Worm (Caenorhabditis elegans) whole organism, L3 larva: Measurements from ENCODE around the gene mau-8.

Source experiments
- R02D3.7 ChIP-seq: fragments of 150-350 bp; optimal IDR thresholded peaks from 2 replicates; lab custom pipeline; 2014; ENCODE audit warnings: missing biosample characterization, missing genetic modification characterization
- daf-12 ChIP-seq: fragments of 150-350 bp; optimal IDR thresholded peaks from 2 replicates; lab custom pipeline; 2014; ENCODE audit warnings: missing biosample characterization, missing genetic modification reagents, missing genetic modification characterization
- egl-27 ChIP-seq: sonication (generic microtip); optimal IDR thresholded peaks from 4 replicates; lab custom pipeline; 2017; ENCODE audit warnings: missing biosample characterization, missing genetic modification reagents, missing genetic modification characterization
- egl-5 ChIP-seq: fragments of 150-350 bp; optimal IDR thresholded peaks from 2 replicates; lab custom pipeline; 2017; ENCODE audit warnings: missing biosample characterization, missing genetic modification reagents, missing genetic modification characterization, inconsistent platforms
- elt-1 ChIP-seq: fragments of 150-350 bp; optimal IDR thresholded peaks from 2 replicates; lab custom pipeline; 2014; ENCODE audit warnings: missing biosample characterization, missing genetic modification characterization
- elt-2 ChIP-seq: sonication (generic microtip); optimal IDR thresholded peaks from 2 replicates; lab custom pipeline; 2016; ENCODE audit warnings: missing genetic modification reagents, mild to moderate bottlenecking, missing genetic modification characterization, missing compliant biosample characterization
- elt-3 ChIP-seq, 3 experiments: fragments of 150-350 bp in 1 of 3; sonication (generic microtip) in 2 of 3; optimal IDR thresholded peaks; 2 replicates in 2 of 3; 4 replicates in 1 of 3; lab custom pipeline; 2014 to 2017; ENCODE audit warnings: missing biosample characterization in 3 of 3, missing genetic modification characterization in 3 of 3
- fos-1 ChIP-seq: fragments of 150-350 bp; optimal IDR thresholded peaks from 2 replicates; lab custom pipeline; 2014; ENCODE audit warnings: missing biosample characterization, missing genetic modification characterization
- hmg-11 ChIP-seq: sonication (generic microtip); optimal IDR thresholded peaks from 2 replicates; lab custom pipeline; 2016; ENCODE audit warnings: missing genetic modification characterization, missing compliant biosample characterization
- lin-39 ChIP-seq: fragments of 150-350 bp; optimal IDR thresholded peaks from 2 replicates; lab custom pipeline; 2018; ENCODE audit warnings: missing biosample characterization, missing genetic modification reagents, missing genetic modification characterization
- lsy-12 ChIP-seq: sonication (generic microtip); optimal IDR thresholded peaks from 2 replicates; lab custom pipeline; 2016; ENCODE audit warnings: mild to moderate bottlenecking, missing genetic modification characterization, missing compliant biosample characterization
- mdl-1 ChIP-seq: fragments of 150-350 bp; optimal IDR thresholded peaks from 2 replicates; lab custom pipeline; 2014; ENCODE audit warnings: missing biosample characterization, missing genetic modification characterization
- mml-1 ChIP-seq: fragments of 150-350 bp; sonication (generic microtip); optimal IDR thresholded peaks from 3 replicates; lab custom pipeline; 2014; ENCODE audit warnings: missing biosample characterization, missing genetic modification characterization
- nfya-1 ChIP-seq: sonication (generic microtip); optimal IDR thresholded peaks from 2 replicates; lab custom pipeline; 2017; ENCODE audit warnings: missing genetic modification characterization, mild to moderate bottlenecking, missing compliant biosample characterization, antibody characterized with exemption, moderate library complexity; ENCODE audit not compliant: insufficient read depth
- nhr-23 ChIP-seq: fragments of 150-350 bp; optimal IDR thresholded peaks from 2 replicates; lab custom pipeline; 2014; ENCODE audit warnings: missing biosample characterization, missing genetic modification reagents, missing genetic modification characterization
- nhr-25 ChIP-seq: sonication (generic microtip); optimal IDR thresholded peaks from 2 replicates; lab custom pipeline; 2017; ENCODE audit warnings: missing biosample characterization, missing genetic modification characterization
- nhr-43 ChIP-seq: sonication (generic microtip); optimal IDR thresholded peaks from 2 replicates; lab custom pipeline; 2016; ENCODE audit warnings: mild to moderate bottlenecking, missing genetic modification characterization, missing compliant biosample characterization; ENCODE audit not compliant: poor library complexity, severe bottlenecking
- nhr-67 ChIP-seq: fragments of 150-350 bp; optimal IDR thresholded peaks from 2 replicates; lab custom pipeline; 2014; ENCODE audit warnings: missing biosample characterization, missing genetic modification characterization
- nhr-76 ChIP-seq: fragments of 150-350 bp; sonication (generic microtip); optimal IDR thresholded peaks from 5 replicates; lab custom pipeline; 2014; ENCODE audit warnings: missing biosample characterization, missing genetic modification characterization
- pha-4 ChIP-seq: fragments of 150-350 bp; optimal IDR thresholded peaks from 2 replicates; lab custom pipeline; 2014; ENCODE audit warnings: missing biosample characterization, missing genetic modification reagents, missing genetic modification characterization
- pqm-1 ChIP-seq: fragments of 150-350 bp; optimal IDR thresholded peaks from 2 replicates; lab custom pipeline; 2017; ENCODE audit warnings: missing biosample characterization, missing genetic modification characterization, inconsistent platforms
- sea-2 ChIP-seq: fragments of 150-350 bp; sonication (generic microtip); optimal IDR thresholded peaks from 4 replicates; lab custom pipeline; 2014; ENCODE audit warnings: missing biosample characterization, missing genetic modification reagents, missing genetic modification characterization
- skn-1 ChIP-seq: fragments of 150-350 bp; optimal IDR thresholded peaks from 2 replicates; lab custom pipeline; 2014; ENCODE audit warnings: missing biosample characterization, missing genetic modification characterization
- snpc-4 ChIP-seq: fragments of 150-350 bp; optimal IDR thresholded peaks from 2 replicates; lab custom pipeline; 2014; ENCODE audit warnings: missing biosample characterization, missing genetic modification characterization
- tbx-2 ChIP-seq: sonication (generic microtip); optimal IDR thresholded peaks from 2 replicates; lab custom pipeline; 2016; ENCODE audit warnings: mild to moderate bottlenecking, missing genetic modification characterization, missing compliant biosample characterization
- unc-62 ChIP-seq: fragments of 150-350 bp; sonication (generic microtip); optimal IDR thresholded peaks from 4 replicates; lab custom pipeline; 2014; ENCODE audit warnings: missing biosample characterization, missing genetic modification reagents, missing genetic modification characterization
- zag-1 ChIP-seq: fragments of 150-350 bp; optimal IDR thresholded peaks from 2 replicates; lab custom pipeline; 2014; ENCODE audit warnings: missing biosample characterization, missing genetic modification characterization
- ztf-11 ChIP-seq: fragments of 150-350 bp; optimal IDR thresholded peaks from 2 replicates; lab custom pipeline; 2014; ENCODE audit warnings: missing biosample characterization, missing genetic modification characterization

Gene mau-8

ce11 chrIV:13395255-13395654 lies 17.4 kb downstream of the mau-8 start (continued):
- TF ChIP-seq egl-5 (tag; lab: Kevin White, UChicago) (peak; percentile 25), daf-12 (no peak), egl-27 (tag; lab: Kevin White, UChicago) (peak; percentile 66)

- peak; percentile 8 for TF ChIP-seq nhr-43 (tag; lab: Kevin White, UChicago)
- TF ChIP-seq skn-1 (tag; lab: Kevin White, UChicago), result peak; percentile 73
- no peak for TF ChIP-seq unc-62 (GFP tag; lab: Kevin White, UChicago)
- TF ChIP-seq elt-3 (tag; optimal IDR thresholded peaks at IDR 0.05; lab: Kevin White, UChicago), result peak in 1 of 3 experiments; percentile 15
- TF ChIP-seq pha-4 (tag; lab: Kevin White, UChicago), result peak; percentile 78
- TF ChIP-seq nhr-67 (tag; lab: Kevin White, UChicago), result no peak
- TF ChIP-seq pqm-1 (tag; lab: Kevin White, UChicago), result peak; percentile 91
- TF ChIP-seq elt-2 (tag; lab: Kevin White, UChicago), result peak; percentile 90
- TF ChIP-seq lin-39 (tag; lab: Kevin White, UChicago), result no peak
Measured at ce11 chrIV:13396375-13396774, 18.6 kb downstream of the mau-8 start.

ce11 chrIV:13398728-13399127 lies 20.9 kb downstream of the mau-8 start, which contains the start of gene Y62E10A.13:
TSS of gene Y62E10A.13 (minus strand) at chrIV:13399053.
- TF ChIP-seq nhr-43 (tag; lab: Kevin White, UChicago) (no peak), skn-1 (tag; lab: Kevin White, UChicago) (no peak), mdl-1 (tag; lab: Kevin White, UChicago) (no peak), lsy-12 (tag; lab: Kevin White, UChicago) (no peak), fos-1 (no peak), nhr-25 (tag; lab: Kevin White, UChicago) (no peak), pqm-1 (tag; lab: Kevin White, UChicago) (no peak), egl-27 (tag; lab: Kevin White, UChicago) (no peak), mml-1 (tag; lab: Kevin White, UChicago) (no peak), nhr-76 (tag; lab: Kevin White, UChicago) (no peak), nfya-1 (no peak)
- TF ChIP-seq, all 47 proteins: peak for 0

- no peak for TF ChIP-seq sea-2
- TF ChIP-seq ztf-11 (tag; lab: Kevin White, UChicago), result no peak
- no peak for TF ChIP-seq zag-1 (tag; lab: Kevin White, UChicago)
- TF ChIP-seq mml-1 (tag; lab: Kevin White, UChicago), result no peak
- TF ChIP-seq pqm-1 (tag; lab: Kevin White, UChicago), result no peak
- TF ChIP-seq, all 47 proteins: peak for 0
Measured at ce11 chrIV:13400456-13401364, 22.9 kb downstream of the mau-8 start, which contains the start of the genes memi-2 and cyp-31A5. TSS of gene memi-2 (minus strand) at chrIV:13400506. TSS of gene cyp-31A5 (plus strand) at chrIV:13401289.

- TF ChIP-seq nhr-25 (tag; lab: Kevin White, UChicago) (peak; percentile 30), elt-1 (tag; lab: Kevin White, UChicago) (no peak), R02D3.7 (no peak), tbx-2 (tag; lab: Kevin White, UChicago) (no peak), lin-39 (tag; lab: Kevin White, UChicago) (no peak)
- TF ChIP-seq, all 47 proteins: peak for 1
Measured at ce11 chrIV:13408018-13408417, 30.2 kb downstream of the mau-8 start, which contains the start of gene Y62E10A.19. TSS of gene Y62E10A.19 (minus strand) at chrIV:13408306.

- TF ChIP-seq pha-4 (tag; lab: Kevin White, UChicago), result peak; percentile 62
- TF ChIP-seq hmg-11 (tag; lab: Kevin White, UChicago), result peak; percentile 50
- peak; percentile 5 for TF ChIP-seq elt-2 (tag; lab: Kevin White, UChicago)
- peak; percentile 25 for TF ChIP-seq snpc-4 (tag; lab: Kevin White, UChicago)
- no peak for TF ChIP-seq nhr-23
Measured at ce11 chrIV:13412845-13413383, 35.1 kb downstream of the mau-8 start, which contains the start of gene gcl-1. TSS of gene gcl-1 (minus strand) at chrIV:13412895.
